Fruit fly (Drosophila melanogaster): Measurements from ENCODE around the gene BG642312.

BG642312 gene

dm6 chr3L:6263896-6264841 is 31.0 kb upstream of the BG642312 start (continued):
- TF ChIP-seq CG4707 (GFP tag; optimal IDR thresholded peaks at IDR 0.05) (peak; percentile 7), Side (GFP tag; optimal IDR thresholded peaks at IDR 0.05) (peak; percentile 8), CG1602 (GFP tag; optimal IDR thresholded peaks at IDR 0.05) (peak; percentile 26), CG17802 (tag; optimal IDR thresholded peaks at IDR 0.05) (peak; percentile 7), nau (GFP tag; optimal IDR thresholded peaks at IDR 0.05) (no peak), CG12942 (GFP tag; optimal IDR thresholded peaks at IDR 0.05) (peak; percentile 29), Ssrp (tag; optimal IDR thresholded peaks at IDR 0.05) (peak; percentile 30), CG3163 (GFP tag; optimal IDR thresholded peaks at IDR 0.05) (peak; percentile 25), CG8924 (tag; optimal IDR thresholded peaks at IDR 0.05) (peak; percentile 4), Opbp (GFP tag; IDR thresholded peaks at IDR 0.05; ENCODE audit: partially characterized antibody) (peak; percentile 67; the same call in 2 of the 3 replicates), Ets97D (GFP tag; optimal IDR thresholded peaks at IDR 0.05) (peak; percentile 7), shn (GFP tag; optimal IDR thresholded peaks at IDR 0.05) (peak; percentile 8), Dbx (GFP tag; IDR thresholded peaks at IDR 0.05) (peak; percentile 67; the same call in 1 of the 3 replicates), pum (GFP tag; optimal IDR thresholded peaks at IDR 0.05) (peak; percentile 28), bab2 (GFP tag; optimal IDR thresholded peaks at IDR 0.05) (peak; percentile 45), Max (GFP tag; optimal IDR thresholded peaks at IDR 0.05) (no peak), hkb (optimal IDR thresholded peaks at IDR 0.05) (no peak), hkb (GFP tag; IDR thresholded peaks at IDR 0.05) (no peak), Lpt (GFP tag; optimal IDR thresholded peaks at IDR 0.05) (no peak), HmgZ (tag; optimal IDR thresholded peaks at IDR 0.05) (peak; percentile 64), CG31224 (GFP tag; IDR thresholded peaks at IDR 0.05) (no peak), jing (GFP tag; optimal IDR thresholded peaks at IDR 0.05) (peak; percentile 9), Pdp1 (GFP tag; optimal IDR thresholded peaks at IDR 0.05) (peak; percentile 43 to 70), slou (GFP tag; optimal IDR thresholded peaks at IDR 0.05) (peak; percentile 45), CG7745 (tag; optimal IDR thresholded peaks at IDR 0.05) (no peak), CG7839 (tag; optimal IDR thresholded peaks at IDR 0.05) (peak; percentile 62), abd-A (tag; optimal IDR thresholded peaks at IDR 0.05) (no peak), CG1603 (tag; optimal IDR thresholded peaks at IDR 0.05) (peak; percentile 51), CG2889 (GFP tag; IDR thresholded peaks at IDR 0.05) (no peak), CTCF (GFP tag; optimal IDR thresholded peaks at IDR 0.05) (peak; percentile 99), CG10462 (GFP tag; optimal IDR thresholded peaks at IDR 0.05) (no peak), hbn (GFP tag; IDR thresholded peaks at IDR 0.05; ENCODE audit: partially characterized antibody) (no peak), CG10209 (GFP tag; optimal IDR thresholded peaks at IDR 0.05) (peak; percentile 41), CG11723 (GFP tag; optimal IDR thresholded peaks at IDR 0.05) (no peak), CG1832 (GFP tag; optimal IDR thresholded peaks at IDR 0.05) (no peak), CG17186 (GFP tag; optimal IDR thresholded peaks at IDR 0.05) (no peak), CG18262 (tag; optimal IDR thresholded peaks at IDR 0.05) (peak; percentile 50), Ptx1 (GFP tag; IDR thresholded peaks at IDR 0.05) (peak; percentile 70), p53 (GFP tag; optimal IDR thresholded peaks at IDR 0.05) (no peak), gsb-n (tag; optimal IDR thresholded peaks at IDR 0.05) (peak; percentile 3), Blimp-1 (GFP tag; optimal IDR thresholded peaks at IDR 0.05) (peak; percentile 22), odd (GFP tag; optimal IDR thresholded peaks at IDR 0.05) (no peak), CG1792 (GFP tag; optimal IDR thresholded peaks at IDR 0.05) (no peak), Antp (GFP tag; optimal IDR thresholded peaks at IDR 0.05) (peak; percentile 17), tin (GFP tag; optimal IDR thresholded peaks at IDR 0.05) (peak; percentile 42), fd102C (GFP tag; optimal IDR thresholded peaks at IDR 0.05) (no peak), CG5953 (GFP tag; IDR thresholded peaks at IDR 0.05) (no peak), wor (GFP tag; IDR thresholded peaks at IDR 0.05) (no peak), h (optimal IDR thresholded peaks at IDR 0.05) (no peak), CG10654 (GFP tag; optimal IDR thresholded peaks at IDR 0.05) (no peak)
